Worm (Caenorhabditis elegans): Measurements from ENCODE around the gene cut-5.

The cut-5 gene

ce11 chrX:10338761-10339160, 761 bp upstream of the cut-5 start (continued):
- TF ChIP-seq lin-26 (GFP tag; IDR thresholded peaks at IDR 0.05) (0 out of 2 replicates have a peak, but pooled peaks have one; percentile 22), Y53G8AR.9 (GFP tag; conservative IDR thresholded peaks at IDR 0.05) (0 out of 2 replicates have a peak, but pooled peaks have one; percentile 43)

- TF ChIP-seq zfh-2 (GFP tag; conservative IDR thresholded peaks at IDR 0.05) (peak; percentile 78), attf-3 (GFP tag; conservative IDR thresholded peaks at IDR 0.05) (no peak), egrh-3 (GFP tag; IDR thresholded peaks at IDR 0.05) (peak; percentile 33; the same call in 1 of the 2 replicates), K12H6.12 (tag; optimal IDR thresholded peaks at IDR 0.05) (no peak), hsf-1 (GFP tag; IDR thresholded peaks at IDR 0.05) (0 out of 2 replicates have a peak, but pooled peaks have one; percentile 21), hrde-1 (tag; optimal IDR thresholded peaks at IDR 0.05; ENCODE audit: borderline replicate concordance) (no peak)
These were observed 1.4 kb downstream of the cut-5 start for ce11 chrX:10336592-10336991.

- TF ChIP-seq lin-54 (GFP tag; optimal IDR thresholded peaks at IDR 0.05) (no peak), ceh-91 (GFP tag; IDR thresholded peaks at IDR 0.05) (no peak), madf-3 (GFP tag; IDR thresholded peaks at IDR 0.05) (no peak), ztf-18 (tag; optimal IDR thresholded peaks at IDR 0.05) (no peak)
These were observed 1.9 kb downstream of the cut-5 start, which contains the start of gene idpa-3 for ce11 chrX:10336138-10336537. Gene idpa-3 (plus strand): TSS chrX:10336438.

- TF ChIP-seq ekl-4 (GFP tag; IDR thresholded peaks at IDR 0.05) (no peak), nhr-80 (tag; optimal IDR thresholded peaks at IDR 0.05) (peak; percentile 34), hsf-1 (GFP tag; IDR thresholded peaks at IDR 0.05) (no peak)
These were observed 4.6 kb downstream of the cut-5 start, which contains the start of gene R07E3.4 for ce11 chrX:10333301-10333854. Gene R07E3.4 (minus strand): TSS chrX:10333351.

- TF ChIP-seq nhr-120 (GFP tag; IDR thresholded peaks at IDR 0.05) = no peak
- 0 out of 2 replicates have a peak, but pooled peaks have one; percentile 7 for TF ChIP-seq mcd-1 (GFP tag; IDR thresholded peaks at IDR 0.05)
- TF ChIP-seq akir-1 (GFP tag; optimal IDR thresholded peaks at IDR 0.05) = no peak
- no peak for TF ChIP-seq F57A8.1 (GFP tag; optimal IDR thresholded peaks at IDR 0.05)
- TF ChIP-seq dpff-1 (tag; optimal IDR thresholded peaks at IDR 0.05) = no peak
- TF ChIP-seq sdz-38 (tag; optimal IDR thresholded peaks at IDR 0.05) = no peak
- TF ChIP-seq let-607 (tag; optimal IDR thresholded peaks at IDR 0.05) = peak in 1 of 2 experiments; percentile 3
- TF ChIP-seq F57C9.4 (tag; optimal IDR thresholded peaks at IDR 0.05) = no peak
- TF ChIP-seq hmg-1.2 (GFP tag; IDR thresholded peaks at IDR 0.05) = no peak
- TF ChIP-seq unc-62 (GFP tag; optimal IDR thresholded peaks at IDR 0.05) = peak; percentile 47
- peak; percentile 38; the same call in 1 of the 2 replicates for TF ChIP-seq K11D2.4 (GFP tag; IDR thresholded peaks at IDR 0.05)
- TF ChIP-seq F33H1.4 (GFP tag; IDR thresholded peaks at IDR 0.05) = no peak
- peak; percentile 22 for TF ChIP-seq K12H6.12 (tag; optimal IDR thresholded peaks at IDR 0.05)
- TF ChIP-seq ztf-3 (GFP tag; optimal IDR thresholded peaks at IDR 0.05) = no peak
- TF ChIP-seq madf-6 (GFP tag; IDR thresholded peaks at IDR 0.05) = no peak
- TF ChIP-seq hlh-26 (GFP tag; conservative IDR thresholded peaks at IDR 0.05) = no peak
- TF ChIP-seq atf-7 (tag; optimal IDR thresholded peaks at IDR 0.05) = peak; percentile 48
- peak; percentile 78 for TF ChIP-seq zfh-2 (GFP tag; conservative IDR thresholded peaks at IDR 0.05)
- TF ChIP-seq pbrm-1 (GFP tag; IDR thresholded peaks at IDR 0.05) = no peak
- TF ChIP-seq F39B2.1 (GFP tag; IDR thresholded peaks at IDR 0.05) = no peak
- TF ChIP-seq lsl-1 (GFP tag; optimal IDR thresholded peaks at IDR 0.05) = no peak
- TF ChIP-seq B0336.3 (GFP tag; IDR thresholded peaks at IDR 0.05) = peak; percentile 31; the same call in 1 of the 2 replicates
- TF ChIP-seq gei-17 (GFP tag; optimal IDR thresholded peaks at IDR 0.05) = peak; percentile 23
- no peak for TF ChIP-seq madf-8 (GFP tag; conservative IDR thresholded peaks at IDR 0.05)
- TF ChIP-seq ama-1 (optimal IDR thresholded peaks at IDR 0.05) = no peak
- no peak for TF ChIP-seq ama-1 (GFP tag; optimal IDR thresholded peaks at IDR 0.05)
- TF ChIP-seq ccch-3 (GFP tag; optimal IDR thresholded peaks at IDR 0.05) = no peak
- TF ChIP-seq lin-40 (tag; optimal IDR thresholded peaks at IDR 0.05) = peak; percentile 55
- no peak for TF ChIP-seq Y67H2A.10 (GFP tag; conservative IDR thresholded peaks at IDR 0.05)
These were observed 5.9 kb downstream of the cut-5 start for ce11 chrX:10332035-10332614.

Measured in whole organism, young adult.